Worm (Caenorhabditis elegans): ENCODE data around the gene aagr-2.

The aagr-2 gene

ce11 chrII:4888527-4889487 lies 36.2 kb downstream of the aagr-2 start, which contains the start of gene pgm-1 (continued):
- no peak for TF ChIP-seq ztf-4 (tag; optimal IDR thresholded peaks at IDR 0.05)
- TF ChIP-seq alr-1 (tag; optimal IDR thresholded peaks at IDR 0.05) = no peak
- TF ChIP-seq ceh-16 (tag; optimal IDR thresholded peaks at IDR 0.05) = no peak
- no peak for TF ChIP-seq lin-11 (tag; optimal IDR thresholded peaks at IDR 0.05)
- no peak for TF ChIP-seq R02D3.7 (tag; optimal IDR thresholded peaks at IDR 0.05)
- TF ChIP-seq zag-1 (tag; optimal IDR thresholded peaks at IDR 0.05) = no peak
- TF ChIP-seq ZK546.5 (tag; optimal IDR thresholded peaks at IDR 0.05) = no peak
- TF ChIP-seq lin-39 (tag; optimal IDR thresholded peaks at IDR 0.05) = no peak
- no peak for TF ChIP-seq unc-62 (GFP tag; optimal IDR thresholded peaks at IDR 0.05)
- TF ChIP-seq nhr-23 (tag; optimal IDR thresholded peaks at IDR 0.05) = no peak

DNA sequence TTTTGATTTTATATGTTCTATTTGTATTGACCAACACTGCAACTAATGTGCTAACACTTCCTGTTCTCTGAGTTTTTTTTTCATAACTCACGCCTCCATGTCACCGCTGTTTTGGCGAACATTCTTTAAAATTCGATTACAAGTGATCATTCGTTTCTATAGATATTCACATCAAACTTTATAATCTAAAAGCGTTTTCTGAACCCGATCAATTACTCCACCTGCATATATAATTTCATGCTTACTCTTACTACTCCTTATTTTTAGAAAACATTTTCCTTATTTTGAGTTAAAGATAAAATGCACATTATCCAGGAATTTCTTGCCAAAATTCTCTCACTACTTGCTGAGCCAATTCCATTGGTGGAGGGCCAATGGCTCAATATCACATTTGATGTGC lies 39.1 kb downstream of the aagr-2 start, which contains the start of gene R05F9.7:
Gene R05F9.7 (plus strand): TSS at position 301 of the 400 bp plus-strand sequence.
- no peak for TF ChIP-seq skn-1 (tag; optimal IDR thresholded peaks at IDR 0.05)
- no peak for TF ChIP-seq nhr-237 (tag; optimal IDR thresholded peaks at IDR 0.05)
- no peak for TF ChIP-seq sma-9 (GFP tag; optimal IDR thresholded peaks at IDR 0.05)
- no peak for TF ChIP-seq sma-9 (tag; optimal IDR thresholded peaks at IDR 0.05)
- TF ChIP-seq zag-1 (tag; optimal IDR thresholded peaks at IDR 0.05) = no peak
- no peak for TF ChIP-seq lsy-2 (tag; optimal IDR thresholded peaks at IDR 0.05)
- no peak for TF ChIP-seq mbf-1 (tag; optimal IDR thresholded peaks at IDR 0.05)

ce11 chrII:4884403-4884802 lies 40.6 kb downstream of the aagr-2 start:
- no peak for TF ChIP-seq nhr-237 (tag; optimal IDR thresholded peaks at IDR 0.05)
- no peak for TF ChIP-seq elt-3 (tag; optimal IDR thresholded peaks at IDR 0.05)
- no peak for TF ChIP-seq ztf-4 (tag; optimal IDR thresholded peaks at IDR 0.05)
- TF ChIP-seq elt-1 (tag; optimal IDR thresholded peaks at IDR 0.05) = no peak

DNA sequence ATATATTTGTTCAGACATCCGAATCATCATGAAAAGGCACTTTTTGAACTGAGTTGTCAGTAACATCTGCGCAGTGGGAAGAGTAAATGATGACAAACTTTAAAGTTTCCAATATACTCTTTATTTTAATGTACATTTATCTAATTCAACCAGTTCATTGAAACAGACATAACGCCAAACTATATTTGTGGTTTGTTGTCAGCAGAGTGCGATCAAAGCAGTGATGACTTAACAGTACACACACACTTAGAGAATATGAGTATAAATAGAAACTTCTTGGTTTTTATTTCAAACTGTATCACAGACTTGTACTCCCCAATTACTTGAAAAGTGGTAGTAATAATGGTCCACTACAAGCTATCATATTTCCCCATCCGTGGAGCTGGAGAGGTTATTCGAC lies 41.6 kb downstream of the aagr-2 start, which contains the start of gene gst-8:
Gene gst-8 (plus strand): TSS at position 301 of the 400 bp plus-strand sequence.
- TF ChIP-seq nhr-10 (tag; optimal IDR thresholded peaks at IDR 0.05) (no peak), lin-39 (tag; optimal IDR thresholded peaks at IDR 0.05) (no peak), alr-1 (tag; optimal IDR thresholded peaks at IDR 0.05) (no peak), lsy-2 (tag; optimal IDR thresholded peaks at IDR 0.05) (no peak), skn-1 (tag; optimal IDR thresholded peaks at IDR 0.05) (peak; percentile 56), crh-2 (tag; optimal IDR thresholded peaks at IDR 0.05) (no peak)

- TF ChIP-seq nhr-25 (tag; optimal IDR thresholded peaks at IDR 0.05) (peak; percentile 38), crh-2 (tag; optimal IDR thresholded peaks at IDR 0.05) (peak; percentile 1), ZK546.5 (tag; optimal IDR thresholded peaks at IDR 0.05) (no peak)
These were observed 42.5 kb downstream of the aagr-2 start for ce11 chrII:4882498-4882897.

- TF ChIP-seq skn-1 (tag; optimal IDR thresholded peaks at IDR 0.05) (peak; percentile 94), unc-55 (GFP tag; optimal IDR thresholded peaks at IDR 0.05) (peak; percentile 15), nhr-12 (tag; optimal IDR thresholded peaks at IDR 0.05) (no peak), C34F6.9 (tag; optimal IDR thresholded peaks at IDR 0.05) (peak; percentile 1), nhr-129 (tag; optimal IDR thresholded peaks at IDR 0.05) (peak; percentile 26), gmeb-1 (tag; optimal IDR thresholded peaks at IDR 0.05) (peak; percentile 6), crh-2 (tag; optimal IDR thresholded peaks at IDR 0.05) (peak; percentile 21), nhr-23 (tag; optimal IDR thresholded peaks at IDR 0.05) (no peak), unc-39 (tag; optimal IDR thresholded peaks at IDR 0.05) (no peak), nhr-25 (tag; optimal IDR thresholded peaks at IDR 0.05) (peak; percentile 62), sma-9 (GFP tag; optimal IDR thresholded peaks at IDR 0.05) (peak; percentile 75), sma-9 (tag; optimal IDR thresholded peaks at IDR 0.05) (no peak), sma-3 (GFP tag; optimal IDR thresholded peaks at IDR 0.05) (peak; percentile 61), fos-1 (tag; optimal IDR thresholded peaks at IDR 0.05) (peak; percentile 64), ama-1 (optimal IDR thresholded peaks at IDR 0.05) (no peak), F13H6.1 (tag; optimal IDR thresholded peaks at IDR 0.05) (peak; percentile 23)
These were observed 43.3 kb downstream of the aagr-2 start, which contains the start of gene gst-7 for ce11 chrII:4881727-4882126. gst-7 (plus strand) TSS chrII:4882062.
